Worm (Caenorhabditis elegans) whole organism, L4 larva: Measurements from ENCODE around the gene dhhc-13.
A peak's percentile ranks its signal among the peaks of the same experiment; 100 is the strongest.

Source experiments
- D1046.2 ChIP-seq: fragments of 200-800 bp; sonication (Bioruptor generic); IDR thresholded peaks from 2 replicates; pipeline ENCODE4 v1.3.6; 2022; ENCODE audit warnings: missing genetic modification characterization, missing compliant biosample characterization
- F10B5.3 ChIP-seq: sonication (generic microtip); optimal IDR thresholded peaks from 2 replicates; lab custom pipeline; 2016; ENCODE audit warnings: mild to moderate bottlenecking, missing genetic modification characterization, missing compliant biosample characterization
- F44E2.7 ChIP-seq: fragments of 200-800 bp; sonication (Bioruptor generic); IDR thresholded peaks from 2 replicates; pipeline ENCODE4 v2.1.2; 2022; ENCODE audit warnings: missing genetic modification characterization, missing compliant biosample characterization
- ZK546.5 ChIP-seq, 2 experiments: sonication (generic microtip); optimal IDR thresholded peaks; 2 replicates each; lab custom pipeline; 2017; ENCODE audit warnings: missing biosample characterization in 2 of 2, missing genetic modification characterization in 2 of 2
- ceh-20 ChIP-seq: fragments of 200-800 bp; sonication (Bioruptor generic); IDR thresholded peaks from 2 replicates; pipeline ENCODE4 v1.3.6; 2022; ENCODE audit warnings: missing genetic modification reagents, missing genetic modification characterization, missing compliant biosample characterization
- ceh-28 ChIP-seq: fragments of 150-350 bp; optimal IDR thresholded peaks from 2 replicates; lab custom pipeline; 2014; ENCODE audit warnings: missing biosample characterization, missing genetic modification reagents, missing genetic modification characterization
- ceh-32 ChIP-seq: sonication (generic microtip); optimal IDR thresholded peaks from 2 replicates; lab custom pipeline; 2016; ENCODE audit warnings: mild to moderate bottlenecking, missing genetic modification characterization, missing compliant biosample characterization; ENCODE audit not compliant: poor library complexity
- ceh-44 ChIP-seq: fragments of 200-800 bp; sonication (Bioruptor generic); IDR thresholded peaks from 2 replicates; pipeline ENCODE4 v1.3.6; 2022; ENCODE audit warnings: missing genetic modification reagents, missing genetic modification characterization, missing compliant biosample characterization
- ceh-62 ChIP-seq: sonication (generic microtip); optimal IDR thresholded peaks from 2 replicates; lab custom pipeline; 2017; ENCODE audit warnings: missing biosample characterization, missing genetic modification characterization
- ceh-82 ChIP-seq: sonication (generic microtip); optimal IDR thresholded peaks from 2 replicates; lab custom pipeline; 2017; ENCODE audit warnings: missing biosample characterization, missing genetic modification characterization
- daf-19 ChIP-seq: fragments of 200-800 bp; sonication (Bioruptor generic); conservative IDR thresholded peaks from 2 replicates; pipeline ENCODE4 v1.3.6; 2022; ENCODE audit warnings: missing genetic modification characterization, missing compliant biosample characterization
- dmd-8 ChIP-seq: fragments of 200-800 bp; sonication (Bioruptor generic); IDR thresholded peaks from 2 replicates; pipeline ENCODE4 v1.3.6; 2022; ENCODE audit warnings: missing genetic modification characterization, missing compliant biosample characterization
- dve-1 ChIP-seq: sonication (generic microtip); optimal IDR thresholded peaks from 2 replicates; lab custom pipeline; 2017; ENCODE audit warnings: antibody characterized with exemption, mild to moderate bottlenecking, missing genetic modification characterization, missing compliant biosample characterization; ENCODE audit not compliant: insufficient read depth
- egl-43 ChIP-seq: fragments of 200-800 bp; sonication (Bioruptor generic); IDR thresholded peaks from 2 replicates; pipeline ENCODE4 v1.3.6; 2022; ENCODE audit warnings: missing genetic modification reagents, missing genetic modification characterization, missing compliant biosample characterization
- fos-1 ChIP-seq: fragments of 150-350 bp; optimal IDR thresholded peaks from 2 replicates; lab custom pipeline; 2014; ENCODE audit warnings: missing biosample characterization, missing genetic modification characterization
- gei-8 ChIP-seq: fragments of 200-800 bp; sonication (Bioruptor generic); optimal IDR thresholded peaks from 2 replicates; lab custom pipeline; 2018; ENCODE audit warnings: mild to moderate bottlenecking, missing genetic modification characterization, missing compliant biosample characterization
- hlh-11 ChIP-seq: fragments of 200-800 bp; sonication (Bioruptor generic); optimal IDR thresholded peaks from 2 replicates; lab custom pipeline; 2018; ENCODE audit warnings: mild to moderate bottlenecking, missing genetic modification characterization, missing compliant biosample characterization
- hmg-1.1 ChIP-seq: fragments of 200-800 bp; sonication (Bioruptor generic); IDR thresholded peaks from 2 replicates; pipeline ENCODE4 v1.3.6; 2022; ENCODE audit warnings: missing genetic modification reagents, missing genetic modification characterization, missing compliant biosample characterization
- jun-1 ChIP-seq: fragments of 150-350 bp; optimal IDR thresholded peaks from 2 replicates; lab custom pipeline; 2014; ENCODE audit warnings: missing biosample characterization, missing genetic modification reagents, missing genetic modification characterization
- lin-39 ChIP-seq: fragments of 150-350 bp; optimal IDR thresholded peaks from 2 replicates; lab custom pipeline; 2014; ENCODE audit warnings: missing biosample characterization, missing genetic modification reagents, missing genetic modification characterization
- lir-3 ChIP-seq: sonication (generic microtip); optimal IDR thresholded peaks from 2 replicates; lab custom pipeline; 2016; ENCODE audit warnings: mild to moderate bottlenecking, missing genetic modification characterization, missing compliant biosample characterization
- mdl-1 ChIP-seq, 2 experiments: fragments of 150-350 bp in 1 of 2; sonication (generic microtip) in 1 of 2; optimal IDR thresholded peaks; 2 replicates each; lab custom pipeline; 2014 to 2017; ENCODE audit warnings: missing biosample characterization in 2 of 2, missing genetic modification characterization in 2 of 2
- mep-1 ChIP-seq: fragments of 150-350 bp; sonication (generic microtip); optimal IDR thresholded peaks from 3 replicates; lab custom pipeline; 2014; ENCODE audit warnings: missing biosample characterization, missing genetic modification characterization
- nhr-10 ChIP-seq: fragments of 150-350 bp; optimal IDR thresholded peaks from 2 replicates; lab custom pipeline; 2014; ENCODE audit warnings: missing biosample characterization, missing genetic modification characterization
- nhr-11 ChIP-seq: fragments of 150-350 bp; optimal IDR thresholded peaks from 2 replicates; lab custom pipeline; 2014; ENCODE audit warnings: missing biosample characterization, missing genetic modification characterization
- nhr-111 ChIP-seq: fragments of 200-800 bp; sonication (Bioruptor generic); optimal IDR thresholded peaks from 2 replicates; lab custom pipeline; 2018; ENCODE audit warnings: mild to moderate bottlenecking, missing genetic modification characterization, missing compliant biosample characterization
- nhr-28 ChIP-seq: fragments of 150-350 bp; optimal IDR thresholded peaks from 2 replicates; lab custom pipeline; 2014; ENCODE audit warnings: missing biosample characterization, missing genetic modification characterization
- nhr-42 ChIP-seq: fragments of 200-800 bp; sonication (Bioruptor generic); IDR thresholded peaks from 2 replicates; pipeline ENCODE4 v1.3.6; 2022; ENCODE audit warnings: missing genetic modification characterization, missing compliant biosample characterization
- skn-1 ChIP-seq: fragments of 150-350 bp; optimal IDR thresholded peaks from 2 replicates; lab custom pipeline; 2014; ENCODE audit warnings: missing biosample characterization, missing genetic modification characterization
- spr-1 ChIP-seq: sonication (generic microtip); optimal IDR thresholded peaks from 2 replicates; lab custom pipeline; 2016; ENCODE audit warnings: mild to moderate bottlenecking, missing genetic modification characterization, missing compliant biosample characterization
- tag-97 ChIP-seq: fragments of 200-800 bp; sonication (Bioruptor generic); IDR thresholded peaks from 2 replicates; pipeline ENCODE4 v1.3.6; 2022; ENCODE audit warnings: missing genetic modification characterization, missing compliant biosample characterization
- tra-1 ChIP-seq: fragments of 200-800 bp; sonication (Bioruptor generic); IDR thresholded peaks from 2 replicates; pipeline ENCODE4 v1.3.6; 2022; ENCODE audit warnings: missing genetic modification reagents, missing genetic modification characterization, missing compliant biosample characterization
- unc-62 ChIP-seq, 3 experiments: fragments of 150-350 bp in 1 of 3; sonication (generic microtip); optimal IDR thresholded peaks in 2 of 3; peaks in 1 of 3; 1 replicate in 1 of 3; 2 replicates in 2 of 3; lab custom pipeline; 2014 to 2017; ENCODE audit warnings: missing biosample characterization in 3 of 3, missing genetic modification characterization in 3 of 3, missing genetic modification reagents in 3 of 3, missing genotype in 1 of 3
- zip-11 ChIP-seq: fragments of 200-800 bp; sonication (Bioruptor generic); IDR thresholded peaks from 2 replicates; pipeline ENCODE4 v1.3.6; 2022; ENCODE audit warnings: missing genetic modification characterization, missing compliant biosample characterization

Gene dhhc-13

DNA sequence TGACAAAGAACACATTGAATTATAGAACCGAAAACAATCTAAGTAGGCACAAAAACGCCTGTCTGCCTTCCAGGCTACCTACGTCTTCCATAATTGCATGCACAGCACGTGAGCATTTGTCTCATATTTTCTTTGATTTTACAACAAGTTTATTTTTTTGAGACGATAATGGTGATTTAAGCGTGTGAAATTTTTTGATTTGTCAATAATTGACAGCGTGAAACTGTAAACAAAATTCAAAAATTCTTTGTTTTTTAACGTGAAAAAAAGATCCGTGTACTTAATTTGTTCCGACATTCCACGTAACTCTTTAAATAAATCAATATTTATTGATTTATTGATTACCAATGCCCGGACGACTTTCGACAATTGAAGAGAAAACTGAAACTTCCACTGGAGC is at the start of gene dhhc-13:
TSS of gene dhhc-13 (plus strand) at position 301 of the 400 bp plus-strand sequence.
- TF ChIP-seq ceh-32 (tag; lab: Kevin White, UChicago) (no peak), ceh-28 (tag; lab: Kevin White, UChicago) (peak; percentile 71)

DNA sequence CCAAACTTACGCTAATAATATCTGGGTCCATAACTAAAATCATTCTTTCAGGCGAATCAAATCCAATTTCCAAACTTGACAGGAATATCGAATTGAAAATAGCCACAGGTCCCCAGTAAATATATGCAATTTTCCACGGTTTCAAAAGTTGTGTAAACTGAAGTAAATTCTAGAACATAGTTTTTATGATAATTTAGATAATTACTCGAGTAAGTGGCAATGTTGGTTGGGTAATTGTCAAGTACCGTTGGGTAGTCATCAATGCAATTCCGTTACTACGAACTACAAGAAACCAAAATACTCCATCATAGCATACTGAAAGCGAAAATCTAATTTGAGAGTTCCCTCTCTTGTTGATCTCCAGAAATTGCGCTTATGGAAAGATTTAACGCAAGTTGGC is 47.8 kb upstream of the dhhc-13 start:
- TF ChIP-seq unc-62 (GFP tag; optimal IDR thresholded peaks at IDR 0.05 in 1 of 2; lab: Kevin White, UChicago) (peak in 1 of 2 experiments; percentile 53), unc-62 (tag; optimal IDR thresholded peaks at IDR 0.05; lab: Kevin White, UChicago) (no peak), gei-8 (no peak), nhr-11 (no peak)

DNA sequence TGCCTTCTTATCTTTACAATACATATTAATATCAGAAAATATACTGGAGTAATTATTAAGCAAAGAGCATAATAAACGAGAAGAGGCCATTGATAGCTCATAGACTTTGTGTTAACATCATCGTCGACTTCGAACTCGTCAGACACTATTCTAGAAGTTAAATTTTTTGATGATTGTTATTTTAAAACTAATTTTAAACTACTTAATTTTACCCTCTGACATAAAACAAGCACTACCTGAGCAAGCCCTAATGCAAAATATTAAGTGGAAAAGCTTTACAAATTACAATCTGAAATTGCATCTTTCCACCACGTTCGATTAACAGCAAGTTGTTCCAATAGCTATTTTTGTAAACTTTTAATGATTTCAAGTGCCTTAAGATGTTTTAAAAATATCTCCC is 47.1 kb upstream of the dhhc-13 start, which contains the start of gene srv-17:
TSS of gene srv-17 (minus strand) at position 101 of the 400 bp plus-strand sequence.
- TF ChIP-seq F10B5.3 (tag; lab: Kevin White, UChicago) (no peak), tag-97 (GFP tag; lab: Robert Waterston, UW) (no peak), lir-3 (tag; lab: Kevin White, UChicago) (no peak), dve-1 (tag; lab: Kevin White, UChicago) (no peak), nhr-28 (tag; lab: Kevin White, UChicago) (no peak), spr-1 (tag; lab: Kevin White, UChicago) (no peak), ceh-44 (GFP tag; lab: Robert Waterston, UW) (no peak), egl-43 (no peak), hmg-1.1 (GFP tag; lab: Robert Waterston, UW) (no peak), nhr-11 (no peak), dmd-8 (GFP tag; lab: Robert Waterston, UW) (no peak), fos-1 (tag; lab: Kevin White, UChicago) (no peak)
- TF ChIP-seq, all 104 proteins: peak for 0

DNA sequence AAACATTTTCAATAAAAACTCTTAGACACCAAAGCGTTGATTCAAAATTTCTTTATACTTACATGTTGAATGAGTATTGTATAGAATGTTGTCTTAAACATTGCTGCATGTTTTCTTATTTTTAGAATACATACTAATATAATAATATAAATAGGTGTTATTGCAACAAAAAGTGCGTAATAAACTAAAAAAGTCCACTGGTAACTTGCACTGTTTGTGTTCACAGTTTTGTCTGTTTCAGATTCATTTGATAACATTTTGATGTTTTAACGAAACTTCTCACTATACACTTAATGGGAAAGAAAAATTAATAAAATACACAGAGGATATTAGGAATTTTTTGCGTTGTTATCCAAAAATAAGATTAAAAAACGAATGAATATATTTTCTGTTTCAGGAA is 43.3 kb upstream of the dhhc-13 start, which contains the start of gene srv-19:
TSS of gene srv-19 (minus strand) at position 101 of the 400 bp plus-strand sequence.
- TF ChIP-seq tag-97 (GFP tag; lab: Robert Waterston, UW) (no peak), ZK546.5 (tag; optimal IDR thresholded peaks at IDR 0.05; lab: Kevin White, UChicago) (no peak), daf-19 (no peak)
- TF ChIP-seq, all 104 proteins: peak for 0

DNA sequence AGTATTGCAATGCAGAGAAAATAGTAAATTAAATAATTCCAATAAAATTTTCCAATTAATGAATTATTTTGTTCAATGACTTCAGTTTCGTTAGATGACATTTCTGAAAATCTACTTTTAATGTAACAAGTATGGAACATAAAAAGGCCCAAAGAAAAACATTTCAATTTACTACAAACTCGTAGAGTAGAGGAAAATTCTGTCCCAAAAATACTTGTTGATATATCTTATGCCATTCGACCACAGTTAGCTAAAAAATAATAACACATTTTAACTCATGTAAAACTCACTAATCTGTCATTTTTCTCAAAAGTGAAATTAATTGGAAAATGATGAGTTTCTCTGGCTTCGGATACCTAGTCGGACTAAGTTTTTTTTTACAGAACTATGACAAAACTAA is 39.9 kb upstream of the dhhc-13 start, which contains the start of gene srv-21:
TSS of gene srv-21 (minus strand) at position 101 of the 400 bp plus-strand sequence.
- TF ChIP-seq ceh-82 (tag; lab: Kevin White, UChicago) (no peak), mdl-1 (tag; optimal IDR thresholded peaks at IDR 0.05; lab: Kevin White, UChicago) (no peak), F44E2.7 (GFP tag; lab: Robert Waterston, UW) (no peak), nhr-42 (GFP tag; lab: Robert Waterston, UW) (no peak), lin-39 (tag; lab: Kevin White, UChicago) (no peak), zip-11 (GFP tag; lab: Robert Waterston, UW) (no peak), dve-1 (tag; lab: Kevin White, UChicago) (no peak)

DNA sequence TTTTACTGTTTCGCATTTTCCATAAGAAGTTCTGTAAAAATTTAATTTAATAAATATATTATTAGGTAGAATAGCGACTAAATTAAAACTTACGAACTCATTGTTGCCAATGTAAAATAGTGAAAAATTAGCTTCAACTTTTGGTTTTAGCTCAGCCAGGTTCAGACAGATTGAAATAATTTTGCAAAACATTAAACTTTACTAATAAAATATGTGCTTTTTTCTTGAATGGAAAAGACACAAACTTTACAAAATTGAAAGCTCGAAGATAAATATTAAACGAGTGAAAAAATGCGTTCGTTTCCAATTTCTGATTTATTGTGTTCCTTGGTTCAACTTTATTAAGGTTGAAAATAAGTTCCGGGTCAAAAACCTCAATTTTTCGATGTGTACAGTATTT is 37.3 kb upstream of the dhhc-13 start, which contains the start of gene srv-22:
TSS of gene srv-22 (minus strand) at position 101 of the 400 bp plus-strand sequence.
- TF ChIP-seq hlh-11 (tag; lab: Kevin White, UChicago) (no peak), nhr-28 (tag; lab: Kevin White, UChicago) (no peak), nhr-10 (tag; lab: Kevin White, UChicago) (no peak), mep-1 (no peak), ceh-44 (GFP tag; lab: Robert Waterston, UW) (no peak), ceh-82 (tag; lab: Kevin White, UChicago) (no peak), ceh-20 (GFP tag; lab: Robert Waterston, UW) (no peak), jun-1 (tag; lab: Kevin White, UChicago) (no peak), ceh-62 (tag; lab: Kevin White, UChicago) (no peak), ZK546.5 (tag; optimal IDR thresholded peaks at IDR 0.05; lab: Kevin White, UChicago) (no peak), skn-1 (tag; lab: Kevin White, UChicago) (no peak), D1046.2 (no peak), nhr-111 (GFP tag; lab: Kevin White, UChicago) (no peak), tra-1 (GFP tag; lab: Robert Waterston, UW) (no peak)
